Comparison of ENCODE assay signal across 5 fruit fly cellular contexts in genomic region chr3L:3536414-3536813, dm6.
TF ChIP-seq lines count a peak whose summit lies in the region.

No protein-coding gene starts in this region.

- TF ChIP-seq CTCF in whole organism, embryonic (GFP tag; optimal IDR thresholded peaks at IDR 0.05; lab: Kevin White, UChicago) = no peak

TF ChIP-seq in whole organism, 6 proteins besides CTCF, POLR2A, EP300 and RAD21:
- TF ChIP-seq usp (GFP tag; optimal IDR thresholded peaks at IDR 0.05; lab: Kevin White, UChicago) (no peak), pan (optimal IDR thresholded peaks at IDR 0.05; lab: Kevin White, UChicago) (peak; percentile 62), CG8478 (optimal IDR thresholded peaks at IDR 0.05; lab: Kevin White, UChicago) (no peak), Dll (optimal IDR thresholded peaks at IDR 0.05; lab: Kevin White, UChicago) (no peak)
TF ChIP-seq in whole organism: peak in this region for 1.

TF ChIP-seq in whole organism, embryonic, 481 proteins besides CTCF, POLR2A, EP300 and RAD21:
- TF ChIP-seq nau (GFP tag; optimal IDR thresholded peaks at IDR 0.05; lab: Kevin White, UChicago) (no peak), Drgx (GFP tag; IDR thresholded peaks at IDR 0.05; lab: Robert Waterston, UW) (0 out of 2 replicates have a peak, but pooled peaks have one; percentile 19), sens (GFP tag; lab: Kevin White, UChicago) (peak; percentile 29)
TF ChIP-seq in whole organism, embryonic: peak in this region for 2.

TF ChIP-seq in whole organism, prepupa, 60 proteins besides CTCF, POLR2A, EP300 and RAD21 (continues in another document):
- TF ChIP-seq CG34406 (GFP tag; optimal IDR thresholded peaks at IDR 0.05; lab: Kevin White, UChicago) (no peak), Hr4 (GFP tag; optimal IDR thresholded peaks at IDR 0.05; lab: Kevin White, UChicago) (peak; percentile 52), CG6854 (GFP tag; optimal IDR thresholded peaks at IDR 0.05; lab: Kevin White, UChicago) (no peak), CG8632 (GFP tag; optimal IDR thresholded peaks at IDR 0.05; lab: Kevin White, UChicago) (no peak), cyc (GFP tag; optimal IDR thresholded peaks at IDR 0.05; lab: Kevin White, UChicago) (peak; percentile 10), CG6792 (GFP tag; optimal IDR thresholded peaks at IDR 0.05; lab: Kevin White, UChicago) (no peak), CG8319 (GFP tag; optimal IDR thresholded peaks at IDR 0.05; lab: Kevin White, UChicago) (no peak), Eip78C (GFP tag; lab: Kevin White, UChicago) (peak; percentile 88), CG6163 (GFP tag; IDR thresholded peaks at IDR 0.05; lab: Robert Waterston, UW) (no peak), Ets96B (tag; optimal IDR thresholded peaks at IDR 0.05; lab: Kevin White, UChicago) (no peak), fkh (GFP tag; optimal IDR thresholded peaks at IDR 0.05; lab: Kevin White, UChicago) (no peak), Sox14 (GFP tag; optimal IDR thresholded peaks at IDR 0.05; lab: Kevin White, UChicago) (peak; percentile 29), CG10631 (GFP tag; optimal IDR thresholded peaks at IDR 0.05; lab: Kevin White, UChicago) (peak; percentile 51), spab (GFP tag; optimal IDR thresholded peaks at IDR 0.05; lab: Kevin White, UChicago) (peak; percentile 28), CG11294 (GFP tag; IDR thresholded peaks at IDR 0.05; lab: Robert Waterston, UW) (no peak), vri (GFP tag; optimal IDR thresholded peaks at IDR 0.05; lab: Kevin White, UChicago) (no peak), fd59A (GFP tag; optimal IDR thresholded peaks at IDR 0.05; lab: Kevin White, UChicago) (peak; percentile 1), lz (GFP tag; optimal IDR thresholded peaks at IDR 0.05; lab: Kevin White, UChicago) (peak; percentile 33), CG15336 (GFP tag; IDR thresholded peaks at IDR 0.05; lab: Robert Waterston, UW) (peak; percentile 48), Eip75B (GFP tag; optimal IDR thresholded peaks at IDR 0.05; lab: Kevin White, UChicago) (peak; percentile 7), OdsH (GFP tag; optimal IDR thresholded peaks at IDR 0.05; lab: Kevin White, UChicago) (peak; percentile 60), CG9139 (GFP tag; optimal IDR thresholded peaks at IDR 0.05; lab: Kevin White, UChicago) (no peak), CG32006 (GFP tag; optimal IDR thresholded peaks at IDR 0.05; lab: Kevin White, UChicago) (peak; percentile 76), CG3919 (GFP tag; optimal IDR thresholded peaks at IDR 0.05; lab: Kevin White, UChicago) (peak; percentile 27), acj6 (GFP tag; optimal IDR thresholded peaks at IDR 0.05; lab: Kevin White, UChicago) (peak; percentile 51), esn (GFP tag; optimal IDR thresholded peaks at IDR 0.05; lab: Kevin White, UChicago) (peak; percentile 58), dac (GFP tag; optimal IDR thresholded peaks at IDR 0.05; lab: Kevin White, UChicago) (no peak), CG31627 (GFP tag; optimal IDR thresholded peaks at IDR 0.05; lab: Kevin White, UChicago) (no peak), CG6276 (GFP tag; optimal IDR thresholded peaks at IDR 0.05; lab: Kevin White, UChicago) (peak; percentile 19)

TF ChIP-seq in whole organism, pupa, 21 proteins besides CTCF, POLR2A, EP300 and RAD21:
- TF ChIP-seq Pif1A (GFP tag; optimal IDR thresholded peaks at IDR 0.05; lab: Kevin White, UChicago) (no peak), CG12605 (GFP tag; IDR thresholded peaks at IDR 0.05; lab: Robert Waterston, UW) (no peak), CG34367 (tag; optimal IDR thresholded peaks at IDR 0.05; lab: Kevin White, UChicago) (no peak), CG32121 (GFP tag; IDR thresholded peaks at IDR 0.05; lab: Robert Waterston, UW) (peak; percentile 66), rn (GFP tag; IDR thresholded peaks at IDR 0.05; lab: Robert Waterston, UW) (no peak), CG17806 (tag; optimal IDR thresholded peaks at IDR 0.05; lab: Kevin White, UChicago) (peak; percentile 4), Pif1B (GFP tag; optimal IDR thresholded peaks at IDR 0.05; lab: Kevin White, UChicago) (no peak), CG9948 (tag; optimal IDR thresholded peaks at IDR 0.05; lab: Kevin White, UChicago) (peak; percentile 51), Ets98B (GFP tag; IDR thresholded peaks at IDR 0.05; lab: Robert Waterston, UW) (peak; percentile 43; the same call in 1 of the 2 replicates), CG10348 (GFP tag; IDR thresholded peaks at IDR 0.05; lab: Robert Waterston, UW) (no peak), CG14655 (GFP tag; optimal IDR thresholded peaks at IDR 0.05; lab: Kevin White, UChicago) (peak; percentile 83), CG13204 (GFP tag; optimal IDR thresholded peaks at IDR 0.05; lab: Kevin White, UChicago) (no peak), Snoo (tag; optimal IDR thresholded peaks at IDR 0.05; lab: Kevin White, UChicago) (no peak), gl (tag; optimal IDR thresholded peaks at IDR 0.05; lab: Kevin White, UChicago) (no peak), fd96Ca (GFP tag; IDR thresholded peaks at IDR 0.05; lab: Robert Waterston, UW) (no peak), CG8301 (tag; optimal IDR thresholded peaks at IDR 0.05; lab: Kevin White, UChicago) (peak; percentile 52), CG4496 (GFP tag; IDR thresholded peaks at IDR 0.05; lab: Robert Waterston, UW) (peak; percentile 24; the same call in 1 of the 3 replicates), D1 (tag; optimal IDR thresholded peaks at IDR 0.05; lab: Kevin White, UChicago) (peak; percentile 6), EcR (GFP tag; optimal IDR thresholded peaks at IDR 0.05; lab: Kevin White, UChicago) (no peak), CG15710 (tag; optimal IDR thresholded peaks at IDR 0.05; lab: Kevin White, UChicago) (no peak), CG8159 (tag; optimal IDR thresholded peaks at IDR 0.05; lab: Kevin White, UChicago) (peak; percentile 29)

TF ChIP-seq in whole organism, wandering third instar larva, 38 proteins besides CTCF, POLR2A, EP300 and RAD21:
- TF ChIP-seq Mio (GFP tag; optimal IDR thresholded peaks at IDR 0.05; lab: Kevin White, UChicago) (no peak), Hr83 (GFP tag; optimal IDR thresholded peaks at IDR 0.05; lab: Kevin White, UChicago; ENCODE audit: poor library complexity, severe bottlenecking) (no peak), jim (GFP tag; optimal IDR thresholded peaks at IDR 0.05; lab: Kevin White, UChicago) (no peak), brk (GFP tag; optimal IDR thresholded peaks at IDR 0.05; lab: Kevin White, UChicago) (no peak), N (GFP tag; optimal IDR thresholded peaks at IDR 0.05; lab: Kevin White, UChicago) (no peak), psq (GFP tag; optimal IDR thresholded peaks at IDR 0.05; lab: Kevin White, UChicago) (no peak), GATAd (GFP tag; optimal IDR thresholded peaks at IDR 0.05; lab: Kevin White, UChicago) (no peak), Hr78 (GFP tag; optimal IDR thresholded peaks at IDR 0.05; lab: Kevin White, UChicago) (no peak), woc (GFP tag; optimal IDR thresholded peaks at IDR 0.05; lab: Kevin White, UChicago) (peak; percentile 32), dsf (GFP tag; optimal IDR thresholded peaks at IDR 0.05; lab: Kevin White, UChicago; ENCODE audit: borderline replicate concordance) (no peak), Abd-B (GFP tag; optimal IDR thresholded peaks at IDR 0.05; lab: Kevin White, UChicago) (no peak), pan (optimal IDR thresholded peaks at IDR 0.05; lab: Kevin White, UChicago) (no peak), ey (GFP tag; optimal IDR thresholded peaks at IDR 0.05; lab: Kevin White, UChicago) (peak; percentile 3), fru (GFP tag; optimal IDR thresholded peaks at IDR 0.05; lab: Kevin White, UChicago) (no peak), Rel (GFP tag; optimal IDR thresholded peaks at IDR 0.05; lab: Kevin White, UChicago) (no peak), Rel (tag; optimal IDR thresholded peaks at IDR 0.05; lab: Kevin White, UChicago) (no peak)
